Worm (Caenorhabditis elegans): Measurements from ENCODE around the gene T01C3.11.

Gene T01C3.11

DNA sequence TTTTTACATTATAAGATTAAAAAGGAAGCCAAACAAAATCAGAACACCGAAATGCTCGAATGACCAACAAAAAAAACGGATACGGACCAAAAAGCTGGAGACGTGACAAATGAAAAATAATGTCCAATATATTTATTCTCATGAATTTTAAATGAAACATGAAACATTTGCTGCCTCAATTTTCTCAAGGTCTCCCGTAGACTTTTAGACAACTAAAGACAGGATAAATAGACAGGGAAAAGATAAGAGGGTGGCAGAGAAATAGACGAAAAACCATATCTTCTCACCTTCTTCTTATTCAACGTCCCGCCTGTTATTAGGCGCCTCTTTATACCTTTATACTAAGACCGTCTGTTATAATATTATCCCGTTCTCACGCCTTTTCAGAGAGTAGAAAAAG is 16.5 kb downstream of the T01C3.11 start:
- TF ChIP-seq duxl-1 (tag; optimal IDR thresholded peaks at IDR 0.05; ENCODE audit: poor library complexity) (no peak), hif-1 (tag; optimal IDR thresholded peaks at IDR 0.05) (peak in 1 of 2 experiments; percentile 25), daf-8 (GFP tag; IDR thresholded peaks at IDR 0.05) (no peak), T26A8.4 (GFP tag; IDR thresholded peaks at IDR 0.05) (no peak), Y5F2A.4 (GFP tag; optimal IDR thresholded peaks at IDR 0.05) (no peak), ZK546.5 (tag; optimal IDR thresholded peaks at IDR 0.05) (no peak), aha-1 (tag) (peak; percentile 83), dmd-8 (GFP tag; IDR thresholded peaks at IDR 0.05) (no peak), dve-1 (tag; optimal IDR thresholded peaks at IDR 0.05; ENCODE audit: insufficient read depth) (no peak), nhr-237 (tag; optimal IDR thresholded peaks at IDR 0.05) (no peak)

DNA sequence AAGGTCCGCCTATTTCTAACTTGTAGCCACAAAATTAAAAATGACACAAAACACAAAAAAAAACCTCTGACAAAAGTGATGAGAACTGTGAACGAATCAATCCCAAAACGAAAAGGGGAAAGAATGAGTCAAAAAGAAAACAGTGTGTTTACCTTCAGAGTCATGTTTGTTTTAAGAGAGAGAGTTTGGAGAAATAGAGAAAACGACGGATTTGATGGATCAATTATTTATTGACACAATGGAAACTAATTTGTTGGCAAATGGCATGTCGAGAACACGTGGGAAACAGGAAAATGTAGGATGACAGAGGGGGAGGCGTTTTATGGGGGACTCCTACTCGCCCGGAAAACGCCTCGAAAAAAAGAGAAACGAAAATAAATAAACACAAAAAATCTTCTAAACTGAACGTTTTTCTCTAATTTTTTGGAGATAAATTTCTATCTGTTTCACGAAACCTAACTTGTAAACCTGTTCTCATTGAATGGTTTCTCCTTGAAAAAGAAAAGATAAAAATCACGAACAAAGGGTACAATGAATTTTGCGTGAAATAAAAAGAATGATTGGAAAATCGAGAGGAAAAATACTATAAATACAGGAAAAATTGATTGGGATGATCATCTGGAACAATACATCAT is 17.6 kb downstream of the T01C3.11 start:
- TF ChIP-seq F10B5.3 (tag; optimal IDR thresholded peaks at IDR 0.05) (no peak), daf-19 (GFP tag; conservative IDR thresholded peaks at IDR 0.05) (no peak), arid-1 (GFP tag; conservative IDR thresholded peaks at IDR 0.05) (no peak), nhr-6 (tag; optimal IDR thresholded peaks at IDR 0.05) (peak; percentile 33), snpc-4 (tag; optimal IDR thresholded peaks at IDR 0.05) (no peak), cey-2 (tag; optimal IDR thresholded peaks at IDR 0.05; ENCODE audit: borderline replicate concordance, insufficient read depth) (no peak), nhr-77 (tag; optimal IDR thresholded peaks at IDR 0.05) (no peak), mxl-3 (GFP tag; optimal IDR thresholded peaks at IDR 0.05) (peak; percentile 1), T26A8.4 (GFP tag; IDR thresholded peaks at IDR 0.05) (no peak), mdl-1 (tag; optimal IDR thresholded peaks at IDR 0.05) (peak in 1 of 2 experiments; percentile 1), lim-7 (GFP tag; IDR thresholded peaks at IDR 0.05) (no peak)

DNA sequence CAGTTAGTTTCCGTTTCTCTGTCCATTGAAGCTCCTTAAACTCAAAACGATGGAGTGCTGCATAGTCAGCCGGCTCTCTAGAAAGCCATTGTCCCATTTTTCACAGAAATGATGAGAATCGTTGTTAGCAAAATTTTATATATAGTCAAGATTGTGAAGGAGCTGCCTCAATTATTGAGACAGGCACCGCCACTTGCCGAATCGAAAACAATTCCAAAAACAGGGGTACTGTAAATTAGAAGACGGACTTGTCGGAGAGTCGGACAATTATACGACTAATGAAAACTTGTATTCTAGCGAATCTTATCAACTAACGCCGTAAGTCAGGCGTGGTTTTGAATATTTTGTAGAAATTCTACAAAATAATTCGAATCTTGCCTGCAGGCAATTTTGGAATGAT is 20.9 kb downstream of the T01C3.11 start, which contains the start of gene F14H8.2:
TSS of gene F14H8.2 (minus strand) at position 101 of the 400 bp plus-strand sequence.
- no peak for TF ChIP-seq D1046.2 (GFP tag; IDR thresholded peaks at IDR 0.05)
- no peak for TF ChIP-seq unc-62 (GFP tag; optimal IDR thresholded peaks at IDR 0.05 in 1 of 2)
- TF ChIP-seq unc-62 (tag; optimal IDR thresholded peaks at IDR 0.05), result no peak
- no peak for TF ChIP-seq madf-5 (GFP tag; IDR thresholded peaks at IDR 0.05)
- no peak for TF ChIP-seq attf-4 (tag; optimal IDR thresholded peaks at IDR 0.05)
- no peak for TF ChIP-seq zip-11 (GFP tag; IDR thresholded peaks at IDR 0.05)
- TF ChIP-seq R02D3.7 (tag; optimal IDR thresholded peaks at IDR 0.05), result no peak
- TF ChIP-seq sdz-12 (GFP tag; optimal IDR thresholded peaks at IDR 0.05), result no peak
- TF ChIP-seq hif-1 (tag; optimal IDR thresholded peaks at IDR 0.05), result no peak
- TF ChIP-seq spr-3 (GFP tag; optimal IDR thresholded peaks at IDR 0.05), result no peak
- TF ChIP-seq jun-1 (tag; optimal IDR thresholded peaks at IDR 0.05), result no peak
- no peak for TF ChIP-seq cey-2 (tag; optimal IDR thresholded peaks at IDR 0.05; ENCODE audit: borderline replicate concordance, insufficient read depth)
- no peak for TF ChIP-seq dpl-1 (GFP tag; optimal IDR thresholded peaks at IDR 0.05)
- TF ChIP-seq nhr-41 (GFP tag; IDR thresholded peaks at IDR 0.05), result no peak

DNA sequence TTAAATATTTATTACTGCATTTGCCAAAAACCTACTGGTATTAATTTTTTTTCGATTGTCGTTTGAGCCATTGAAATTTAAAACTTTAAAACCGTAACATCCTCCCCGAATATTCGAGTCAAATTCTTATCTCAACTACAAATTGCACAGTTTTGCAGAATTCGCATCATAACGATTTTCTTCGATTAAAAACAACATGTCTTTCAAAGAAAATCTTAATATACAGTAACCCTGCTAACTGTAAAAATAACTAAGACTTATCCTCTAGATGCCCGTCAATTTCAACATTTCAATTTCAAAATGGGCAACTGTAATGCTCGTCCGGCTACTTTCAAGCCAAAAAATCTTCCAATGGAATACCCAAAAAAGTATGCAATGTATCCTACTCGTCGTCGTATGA is 21.4 kb downstream of the T01C3.11 start, which contains the start of gene F14H8.5:
TSS of gene F14H8.5 (plus strand) at position 301 of the 400 bp plus-strand sequence.
- TF ChIP-seq ceh-62 (tag; optimal IDR thresholded peaks at IDR 0.05), result no peak
- TF ChIP-seq zip-2 (tag; optimal IDR thresholded peaks at IDR 0.05), result no peak
- no peak for TF ChIP-seq F10B5.3 (tag; optimal IDR thresholded peaks at IDR 0.05)
- no peak for TF ChIP-seq set-16 (GFP tag; IDR thresholded peaks at IDR 0.05)
- no peak for TF ChIP-seq zfp-2 (tag; optimal IDR thresholded peaks at IDR 0.05)
- TF ChIP-seq mxl-2 (GFP tag; conservative IDR thresholded peaks at IDR 0.05), result no peak
- TF ChIP-seq nhr-77 (tag; optimal IDR thresholded peaks at IDR 0.05), result no peak
- no peak for TF ChIP-seq dmd-6 (GFP tag; IDR thresholded peaks at IDR 0.05)
- no peak for TF ChIP-seq ZK337.2 (GFP tag; IDR thresholded peaks at IDR 0.05)
- TF ChIP-seq madf-9 (GFP tag; conservative IDR thresholded peaks at IDR 0.05), result no peak
- no peak for TF ChIP-seq daf-12 (tag; optimal IDR thresholded peaks at IDR 0.05)
- TF ChIP-seq lin-15B (tag; optimal IDR thresholded peaks at IDR 0.05), result no peak
- TF ChIP-seq madf-5 (GFP tag; IDR thresholded peaks at IDR 0.05), result no peak
- TF ChIP-seq nhr-25 (tag; optimal IDR thresholded peaks at IDR 0.05; ENCODE audit: borderline replicate concordance, insufficient read depth), result no peak
- no peak for TF ChIP-seq gei-8 (GFP tag; optimal IDR thresholded peaks at IDR 0.05)
